Fruit fly (Drosophila melanogaster): ENCODE results near the gene hzg.

DNA sequence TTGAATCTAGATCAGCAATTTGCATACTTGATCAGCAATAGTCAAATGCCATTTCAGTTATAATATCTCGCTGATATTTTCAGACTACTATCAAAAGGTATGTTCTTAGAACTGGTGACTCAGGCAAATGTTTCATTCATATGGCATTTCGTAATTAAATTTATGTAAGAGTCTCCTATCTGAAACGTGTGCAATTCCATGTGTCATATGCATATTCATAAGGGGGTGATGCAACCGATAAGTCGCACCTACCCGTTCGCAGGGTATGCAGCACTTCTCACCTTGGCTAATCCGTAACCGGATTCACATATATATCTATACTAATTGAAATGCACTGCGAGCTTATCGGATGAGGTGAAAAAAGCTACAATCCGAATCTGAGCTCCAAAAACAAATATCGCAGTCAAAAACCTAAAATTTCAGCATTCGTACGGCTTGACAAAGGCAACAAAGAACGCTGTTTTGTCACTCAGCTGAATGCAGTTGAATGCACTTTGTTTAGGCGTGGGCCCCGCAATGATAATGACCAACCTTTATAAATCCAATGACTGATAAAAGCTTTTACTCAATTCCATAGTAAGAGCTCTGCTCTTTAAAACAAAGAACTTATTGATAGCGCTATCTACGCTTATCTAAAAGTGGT, 33.3 kb upstream of the hzg start:
- no peak for TF ChIP-seq fru (GFP tag; optimal IDR thresholded peaks at IDR 0.05)
- no peak for TF ChIP-seq Myc (optimal IDR thresholded peaks at IDR 0.05)
- no peak for TF ChIP-seq dmrt93B (GFP tag; optimal IDR thresholded peaks at IDR 0.05)
- no peak for TF ChIP-seq Vsx2 (GFP tag; optimal IDR thresholded peaks at IDR 0.05; ENCODE audit: partially characterized antibody)
- TF ChIP-seq N (GFP tag; optimal IDR thresholded peaks at IDR 0.05) = no peak
- peak in 1 of 2 experiments; percentile 24 for TF ChIP-seq dl (GFP tag; optimal IDR thresholded peaks at IDR 0.05; ENCODE audit: insufficient read depth in 1 of 2, partially characterized antibody in 2 of 2)

Measured in whole organism, wandering third instar larva.